Worm (Caenorhabditis elegans) whole organism, midembryonic: ENCODE results near the gene msp-152.
A peak's percentile ranks its signal among the peaks of the same experiment; 100 is the strongest.

Source experiments
- T22C8.4 ChIP-seq: fragments of 200-800 bp; sonication (Bioruptor generic); IDR thresholded peaks from 2 replicates; pipeline ENCODE4 v1.3.6; 2022; ENCODE audit warnings: missing genetic modification characterization, missing compliant biosample characterization
- cog-1 ChIP-seq: sonication (generic microtip); optimal IDR thresholded peaks from 2 replicates; lab custom pipeline; 2016; ENCODE audit warnings: missing genetic modification characterization, missing compliant biosample characterization
- flt-1 ChIP-seq: fragments of 200-800 bp; sonication (Bioruptor generic); IDR thresholded peaks from 2 replicates; pipeline ENCODE4 v1.3.6; 2022; ENCODE audit warnings: missing genetic modification characterization, missing compliant biosample characterization
- klf-2 ChIP-seq: fragments of 200-800 bp; sonication (Bioruptor generic); conservative IDR thresholded peaks from 2 replicates; pipeline ENCODE4 v1.3.6; 2022; ENCODE audit warnings: missing genetic modification reagents, missing genetic modification characterization, missing compliant biosample characterization
- med-1 ChIP-seq: sonication (generic microtip); optimal IDR thresholded peaks from 2 replicates; lab custom pipeline; 2017; ENCODE audit warnings: missing genetic modification characterization, mild to moderate bottlenecking, missing compliant biosample characterization, antibody characterized with exemption, missing genetic modification reagents; ENCODE audit not compliant: insufficient read depth
- ref-1 ChIP-seq: fragments of 200-800 bp; sonication (Bioruptor generic); conservative IDR thresholded peaks from 2 replicates; pipeline ENCODE4 v1.3.6; 2022; ENCODE audit warnings: missing genetic modification reagents, missing genetic modification characterization, missing compliant biosample characterization
- tab-1 ChIP-seq: fragments of 200-800 bp; sonication (Bioruptor generic); IDR thresholded peaks from 2 replicates; pipeline ENCODE4 v1.3.6; 2022; ENCODE audit warnings: missing genetic modification characterization, missing compliant biosample characterization
- ztf-23 ChIP-seq: fragments of 200-800 bp; sonication (Bioruptor generic); IDR thresholded peaks from 2 replicates; pipeline ENCODE4 v1.3.6; 2022; ENCODE audit warnings: missing genetic modification reagents, missing genetic modification characterization, missing compliant biosample characterization
- ztf-29 ChIP-seq: fragments of 200-800 bp; sonication (Bioruptor generic); IDR thresholded peaks from 2 replicates; pipeline ENCODE4 v1.3.6; 2022; ENCODE audit warnings: missing genetic modification reagents, missing genetic modification characterization, missing compliant biosample characterization

Gene msp-152

DNA sequence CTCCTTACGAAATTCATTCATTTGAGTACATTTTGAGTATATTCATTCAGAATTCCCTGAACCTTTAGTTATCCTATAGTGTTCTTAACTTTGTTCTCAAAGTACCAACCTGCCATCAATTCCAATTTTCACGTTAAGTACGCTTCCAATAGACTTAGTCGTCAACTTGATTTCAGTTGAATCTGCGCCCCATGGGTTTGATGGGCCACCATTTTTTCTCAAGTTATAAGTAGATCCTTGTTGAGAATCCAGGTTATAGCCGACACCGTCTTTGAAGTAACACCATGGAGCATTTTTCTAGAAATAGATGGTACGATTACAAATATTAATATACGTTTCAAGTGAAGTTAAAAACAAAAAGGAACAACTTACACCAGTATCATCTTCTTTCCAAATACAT is 8.1 kb upstream of the msp-152 start:
- no peak for TF ChIP-seq ztf-23

DNA sequence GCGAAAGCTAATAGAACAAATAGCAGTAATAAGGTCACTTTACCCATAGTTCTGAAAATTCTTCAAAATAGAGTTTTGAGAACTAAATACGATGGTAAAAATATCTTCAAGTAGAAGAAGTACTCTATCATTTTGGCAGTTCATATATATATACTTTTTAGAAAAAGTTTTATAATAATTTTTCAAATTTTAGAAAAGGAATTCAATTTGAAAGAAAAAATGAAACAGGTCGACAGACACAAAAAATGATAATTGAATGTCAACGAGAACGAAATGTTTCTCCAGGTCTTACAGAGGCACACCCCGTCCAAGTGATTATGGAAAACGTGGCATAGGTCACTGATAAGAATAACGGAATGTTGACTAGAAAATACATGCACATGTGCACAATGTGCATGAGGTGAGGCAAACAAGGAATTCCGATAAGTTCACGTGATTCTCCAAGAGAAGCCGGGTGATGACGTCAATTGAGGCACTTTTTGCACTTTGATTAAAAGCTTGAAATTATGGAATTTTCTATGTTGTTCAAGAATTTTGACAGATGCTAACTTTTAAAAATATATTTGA is 7.5 kb upstream of the msp-152 start, which contains the start of gene aagr-2:
aagr-2 (minus strand) TSS at position 51 of the 567 bp plus-strand sequence.
- no peak for TF ChIP-seq ztf-23
- no peak for TF ChIP-seq cog-1 (tag; lab: Kevin White, UChicago)
- no peak for TF ChIP-seq ztf-29 (GFP tag; lab: Robert Waterston, UW)
- TF ChIP-seq med-1 (GFP tag; lab: Kevin White, UChicago), result no peak

DNA sequence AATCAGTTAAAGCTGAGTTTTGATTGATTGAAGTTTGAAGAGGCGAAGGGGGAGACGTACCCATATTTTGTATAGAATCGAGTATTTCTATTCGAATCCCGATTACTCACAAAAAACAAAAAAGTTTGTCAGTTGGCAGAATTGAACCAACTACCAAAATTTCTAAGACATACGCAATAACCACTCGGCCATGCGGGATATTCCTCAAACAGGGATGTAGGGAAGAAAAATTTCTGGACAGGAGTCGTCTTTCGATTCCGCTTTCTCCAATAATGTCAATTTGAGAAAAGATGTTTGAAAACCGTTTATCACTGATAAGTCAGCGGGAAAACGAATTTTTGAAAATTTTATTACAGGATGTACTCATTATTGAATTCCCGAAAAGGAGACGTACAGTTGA is 4.5 kb upstream of the msp-152 start:
- TF ChIP-seq ref-1 (GFP tag; lab: Robert Waterston, UW), result peak; percentile 49; the same call in 1 of the 2 replicates
- TF ChIP-seq flt-1 (GFP tag; lab: Robert Waterston, UW), result peak; percentile 75
- TF ChIP-seq tab-1, result peak; percentile 77; the same call in 1 of the 2 replicates

DNA sequence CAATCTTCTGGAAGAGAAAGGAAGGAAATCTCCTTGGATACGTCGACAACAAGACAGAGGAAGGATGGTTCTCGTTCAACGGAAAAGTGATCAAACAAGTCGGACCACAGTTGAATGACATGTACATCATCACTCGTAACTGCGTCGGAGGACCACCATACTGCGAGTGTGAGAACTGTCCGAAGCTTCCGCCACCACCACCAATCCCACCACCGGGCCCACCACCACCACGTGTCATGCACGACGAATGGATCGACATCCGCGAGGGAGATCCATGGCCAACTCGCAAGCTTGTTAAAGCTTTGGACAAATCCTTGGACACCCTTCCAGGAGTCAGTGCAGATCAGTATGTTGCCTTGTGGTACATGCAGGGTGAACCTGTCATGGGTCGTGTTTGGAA is 1.5 kb upstream of the msp-152 start:
- TF ChIP-seq klf-2 (GFP tag; lab: Robert Waterston, UW), result no peak
- TF ChIP-seq ztf-23, result 0 out of 2 replicates have a peak, but pooled peaks have one; percentile 25
- no peak for TF ChIP-seq flt-1 (GFP tag; lab: Robert Waterston, UW)
- TF ChIP-seq T22C8.4, result no peak
- no peak for TF ChIP-seq ref-1 (GFP tag; lab: Robert Waterston, UW)
- TF ChIP-seq tab-1, result no peak
- no peak for TF ChIP-seq med-1 (GFP tag; lab: Kevin White, UChicago)
- TF ChIP-seq ztf-29 (GFP tag; lab: Robert Waterston, UW), result no peak
- no peak for TF ChIP-seq cog-1 (tag; lab: Kevin White, UChicago)

DNA sequence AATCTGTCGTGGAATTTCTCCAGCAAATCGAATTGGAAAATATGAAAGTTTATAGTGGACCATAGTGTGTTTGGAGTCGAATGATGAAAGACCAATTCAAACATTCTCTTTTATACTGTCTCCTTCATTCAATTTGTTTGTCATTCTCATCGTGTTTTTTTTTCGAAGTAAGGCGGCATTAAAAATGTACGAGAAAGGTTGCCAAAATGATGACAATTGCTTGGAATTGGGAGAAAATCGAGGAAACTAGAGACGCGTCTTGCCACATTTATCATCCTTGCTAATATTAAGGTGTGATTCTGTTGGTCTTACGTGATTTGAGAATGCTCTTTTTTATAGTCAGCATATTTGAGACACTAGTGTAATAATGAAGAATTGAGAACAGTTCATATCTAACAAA is 2.1 kb downstream of the msp-152 start, which contains the start of gene gst-30:
gst-30 (minus strand) TSS at position 101 of the 400 bp plus-strand sequence.
- TF ChIP-seq ztf-29 (GFP tag; lab: Robert Waterston, UW) (no peak), flt-1 (GFP tag; lab: Robert Waterston, UW) (no peak), T22C8.4 (no peak), cog-1 (tag; lab: Kevin White, UChicago) (no peak), ref-1 (GFP tag; lab: Robert Waterston, UW) (no peak), ztf-23 (no peak), med-1 (GFP tag; lab: Kevin White, UChicago) (no peak), klf-2 (GFP tag; lab: Robert Waterston, UW) (no peak), tab-1 (no peak)

DNA sequence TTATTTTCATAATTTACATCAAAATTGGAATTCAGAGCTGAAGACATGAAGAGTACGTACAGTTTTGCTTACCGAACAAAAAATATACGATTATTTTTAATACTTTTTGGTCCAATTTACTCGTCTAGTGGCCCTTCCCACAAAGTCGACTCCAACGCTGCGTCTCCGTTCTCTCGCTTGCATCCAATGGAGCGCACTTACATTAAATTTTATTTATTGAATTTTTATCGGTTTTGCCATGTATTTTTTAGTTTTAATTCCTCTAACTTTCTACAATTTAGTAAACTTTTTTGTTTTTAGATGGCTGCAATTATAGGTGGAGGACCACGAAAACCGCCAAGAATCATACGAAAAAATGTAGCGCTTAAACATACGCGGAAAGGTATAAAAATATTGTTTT is 2.7 kb downstream of the msp-152 start, which contains the start of gene ZK546.5:
ZK546.5 (plus strand) TSS at position 301 of the 400 bp plus-strand sequence.
- TF ChIP-seq klf-2 (GFP tag; lab: Robert Waterston, UW), result no peak
- no peak for TF ChIP-seq flt-1 (GFP tag; lab: Robert Waterston, UW)
- TF ChIP-seq ztf-23, result no peak
- no peak for TF ChIP-seq med-1 (GFP tag; lab: Kevin White, UChicago)
- no peak for TF ChIP-seq ztf-29 (GFP tag; lab: Robert Waterston, UW)
- no peak for TF ChIP-seq cog-1 (tag; lab: Kevin White, UChicago)
- TF ChIP-seq ref-1 (GFP tag; lab: Robert Waterston, UW), result no peak
- TF ChIP-seq tab-1, result no peak
- TF ChIP-seq T22C8.4, result no peak

DNA sequence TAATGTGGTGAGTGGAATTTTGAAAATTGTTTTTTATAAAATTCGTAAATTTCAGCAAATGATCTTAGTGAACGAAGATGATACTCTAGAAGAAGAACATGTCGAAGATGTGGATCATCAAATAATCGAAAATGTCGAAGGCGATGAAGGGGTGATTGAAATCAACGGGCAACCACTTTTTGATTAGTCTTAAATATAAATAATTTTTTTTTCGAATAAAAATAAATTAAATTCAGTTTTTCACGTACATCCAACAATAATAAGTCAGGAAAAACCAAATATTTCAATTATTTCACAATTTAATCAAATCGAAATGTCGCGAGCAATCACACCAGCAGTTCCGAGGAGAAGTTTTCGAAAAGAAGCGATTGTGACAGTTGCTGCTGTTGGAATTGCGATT is 4.9 kb downstream of the msp-152 start, which contains the start of gene ZK546.4:
ZK546.4 (plus strand) TSS at position 301 of the 400 bp plus-strand sequence.
- TF ChIP-seq cog-1 (tag; lab: Kevin White, UChicago), result no peak
- TF ChIP-seq ztf-23, result no peak
- TF ChIP-seq med-1 (GFP tag; lab: Kevin White, UChicago), result no peak
- no peak for TF ChIP-seq klf-2 (GFP tag; lab: Robert Waterston, UW)
- no peak for TF ChIP-seq T22C8.4
- no peak for TF ChIP-seq tab-1
- TF ChIP-seq flt-1 (GFP tag; lab: Robert Waterston, UW), result no peak
- TF ChIP-seq ztf-29 (GFP tag; lab: Robert Waterston, UW), result no peak
- TF ChIP-seq ref-1 (GFP tag; lab: Robert Waterston, UW), result no peak

DNA sequence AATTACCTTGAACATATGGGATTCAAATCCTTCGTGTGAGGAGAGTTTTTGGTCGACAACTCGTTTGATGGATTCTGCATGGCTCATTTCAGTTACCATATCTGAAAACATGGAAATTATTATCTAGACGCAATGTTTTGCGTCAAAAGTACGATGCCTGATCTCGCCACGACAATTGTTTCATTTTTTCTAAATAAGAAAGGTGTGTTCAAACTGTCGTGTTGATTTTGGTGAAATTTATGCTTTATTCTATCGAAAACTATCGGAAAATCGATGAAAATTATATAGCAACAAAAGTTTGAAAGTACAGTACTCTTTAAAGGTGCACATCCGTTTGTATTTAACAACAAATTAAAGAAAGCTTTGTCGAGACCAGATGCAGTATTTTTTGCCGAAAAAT is 8.2 kb downstream of the msp-152 start, which contains the start of gene cblc-1:
cblc-1 (minus strand) TSS at position 101 of the 400 bp plus-strand sequence.
- no peak for TF ChIP-seq ref-1 (GFP tag; lab: Robert Waterston, UW)
- no peak for TF ChIP-seq cog-1 (tag; lab: Kevin White, UChicago)
- no peak for TF ChIP-seq med-1 (GFP tag; lab: Kevin White, UChicago)
- no peak for TF ChIP-seq ztf-29 (GFP tag; lab: Robert Waterston, UW)
- no peak for TF ChIP-seq ztf-23
- no peak for TF ChIP-seq klf-2 (GFP tag; lab: Robert Waterston, UW)
- no peak for TF ChIP-seq flt-1 (GFP tag; lab: Robert Waterston, UW)
- no peak for TF ChIP-seq tab-1
- no peak for TF ChIP-seq T22C8.4

DNA sequence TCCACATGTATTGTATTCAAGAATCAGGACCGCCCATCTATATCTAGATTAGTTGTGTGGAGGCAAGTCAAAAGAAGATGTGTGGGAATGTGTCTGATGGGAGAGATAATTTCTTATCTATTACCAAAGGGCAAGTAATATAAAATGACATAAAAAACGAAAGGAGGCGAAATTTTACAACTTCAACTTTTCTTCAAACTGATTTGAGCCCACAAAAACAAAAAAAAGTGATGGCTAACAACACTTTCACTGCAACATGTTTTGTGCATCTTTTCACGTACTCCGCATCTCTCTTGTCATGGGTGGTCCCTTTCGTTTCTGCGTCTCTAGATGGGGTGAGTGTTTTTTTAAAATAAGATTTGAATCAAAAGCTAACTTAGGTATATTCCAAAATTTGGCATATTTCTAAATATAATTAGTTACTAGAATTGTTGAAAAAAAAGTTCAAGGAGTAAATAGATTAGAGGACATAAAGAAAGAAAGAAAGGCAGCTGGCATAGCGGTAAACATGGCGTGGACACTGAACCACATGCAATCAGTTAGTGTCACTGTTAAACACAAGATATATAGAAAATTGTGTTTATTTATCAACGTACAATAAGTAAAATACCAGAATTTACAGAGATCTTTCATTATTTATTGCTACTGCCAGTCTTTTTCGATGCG is 8.8 kb downstream of the msp-152 start, which contains the start of gene ZK546.19:
ZK546.19 (plus strand) TSS at position 186 of the 666 bp plus-strand sequence.
- no peak for TF ChIP-seq ref-1 (GFP tag; lab: Robert Waterston, UW)

DNA sequence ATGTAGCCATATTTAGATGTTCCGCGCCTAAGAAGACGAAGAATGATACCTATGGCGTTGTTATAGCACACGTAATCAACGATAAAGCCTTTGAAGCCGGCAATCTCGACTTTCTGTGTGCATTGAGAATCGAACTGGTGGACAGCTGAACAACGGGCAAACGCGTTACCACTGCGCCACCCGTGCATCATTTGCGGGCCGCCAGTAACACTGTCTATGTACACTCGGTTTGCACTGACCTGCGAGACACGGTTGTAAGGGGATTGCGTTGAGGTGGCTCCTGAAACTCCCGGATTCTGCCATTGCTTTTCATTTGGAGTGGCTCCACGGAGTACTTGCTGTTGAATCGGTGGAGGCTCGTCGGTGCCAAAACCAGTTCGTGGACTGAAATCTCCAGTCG is 9.6 kb downstream of the msp-152 start:
- TF ChIP-seq med-1 (GFP tag; lab: Kevin White, UChicago) (peak; percentile 27), tab-1 (peak; percentile 88), ztf-29 (GFP tag; lab: Robert Waterston, UW) (peak; percentile 90), T22C8.4 (peak; percentile 42), flt-1 (GFP tag; lab: Robert Waterston, UW) (peak; percentile 93), ztf-23 (peak; percentile 80), klf-2 (GFP tag; lab: Robert Waterston, UW) (peak; percentile 51; the same call in 1 of the 2 replicates), cog-1 (tag; lab: Kevin White, UChicago) (peak; percentile 71), ref-1 (GFP tag; lab: Robert Waterston, UW) (peak; percentile 66)
